Fruit fly (Drosophila melanogaster) S2 (cell line): Measurements from ENCODE around the gene cdm.

Experiments
- CG8478 ChIP-seq: fragments of >200 bp; optimal IDR thresholded peaks from 2 replicates; lab custom pipeline; 2018
- CTCF ChIP-seq, 2 experiments: fragments of >200 bp; optimal IDR thresholded peaks; 2 replicates each; lab custom pipeline; 2018

DNA sequence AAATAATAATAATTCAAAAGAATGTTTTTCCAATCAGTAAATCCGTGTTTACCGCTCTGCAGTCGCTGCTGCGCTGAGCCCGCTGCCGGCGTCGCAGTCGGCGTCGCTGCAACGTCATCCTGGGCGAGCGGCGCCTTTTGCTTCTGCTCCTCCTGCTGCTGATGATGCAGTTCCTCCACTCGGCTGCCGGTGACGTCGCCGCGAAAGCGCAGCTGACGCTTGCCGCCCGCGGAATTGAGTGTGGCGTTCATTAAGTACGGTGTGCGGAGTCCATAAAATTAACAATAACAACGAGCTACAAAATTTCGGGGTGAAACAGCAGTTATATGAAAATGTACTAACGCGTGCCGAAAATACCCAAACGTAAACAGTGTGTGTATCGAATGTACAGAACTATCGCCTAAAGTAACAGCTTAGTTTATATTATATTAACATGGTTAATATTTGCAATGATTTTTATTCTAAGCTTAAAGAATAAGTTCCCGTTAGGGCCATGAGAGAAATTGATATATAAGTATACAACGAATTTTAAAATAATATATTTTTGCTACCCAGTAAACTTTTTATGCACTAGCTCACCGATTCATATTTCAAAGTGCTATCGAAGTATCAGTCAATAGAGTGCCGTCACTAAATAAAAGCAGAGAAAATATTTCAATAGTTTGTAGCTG is 19.1 kb downstream of the cdm start, which contains the start of the genes CG7218 and Cbp20:
- TF ChIP-seq CTCF (optimal IDR thresholded peaks at IDR 0.05; lab: Kevin White, UChicago) (no peak), CG8478 (lab: Kevin White, UChicago) (no peak)
